Fruit fly (Drosophila melanogaster) whole organism, embryonic: Measurements from ENCODE around the gene CG16798.

Experiments used
- Antp ChIP-seq: fragments of 200-800 bp; sonication (Bioruptor generic); optimal IDR thresholded peaks from 3 replicates; lab custom pipeline; 2016; ENCODE audit warnings: missing biosample characterization, missing genetic modification characterization
- Blimp-1 ChIP-seq: fragments of 200-800 bp; sonication (Bioruptor generic); optimal IDR thresholded peaks from 3 replicates; lab custom pipeline; 2018; ENCODE audit warnings: missing biosample characterization, missing genetic modification characterization, mild to moderate bottlenecking, moderate library complexity, missing genetic modification reagents
- CG10209 ChIP-seq: fragments of 200-800 bp; sonication (Bioruptor generic); optimal IDR thresholded peaks from 3 replicates; lab custom pipeline; 2017; ENCODE audit warnings: missing biosample characterization, mild to moderate bottlenecking, missing genetic modification characterization, missing genetic modification reagents
- CG10654 ChIP-seq: fragments of 200-800 bp; sonication (Bioruptor generic); optimal IDR thresholded peaks from 2 replicates; lab custom pipeline; 2016; ENCODE audit warnings: missing biosample characterization, missing genetic modification characterization
- CG15011 ChIP-seq: fragments of 200-800 bp; sonication (Bioruptor generic); optimal IDR thresholded peaks from 3 replicates; lab custom pipeline; 2018; ENCODE audit warnings: missing biosample characterization, mild to moderate bottlenecking, missing genetic modification characterization
- CG15073 ChIP-seq: fragments of 200-800 bp; sonication (Bioruptor generic); optimal IDR thresholded peaks from 2 replicates; lab custom pipeline; 2016; ENCODE audit warnings: missing biosample characterization, missing genetic modification characterization
- CG2116 ChIP-seq: fragments of 200-800 bp; sonication (Bioruptor generic); optimal IDR thresholded peaks from 3 replicates; lab custom pipeline; 2018; ENCODE audit warnings: missing biosample characterization, mild to moderate bottlenecking, missing genetic modification characterization
- CG2202 ChIP-seq: fragments of 200-800 bp; sonication (Bioruptor generic); optimal IDR thresholded peaks from 2 replicates; lab custom pipeline; 2018; ENCODE audit warnings: missing biosample characterization, mild to moderate bottlenecking, missing genetic modification characterization
- CG34422 ChIP-seq: fragments of 200-800 bp; sonication (Bioruptor generic); IDR thresholded peaks from 3 replicates; pipeline ENCODE4 v1.3.6; 2022; ENCODE audit warnings: missing biosample characterization, missing genetic modification characterization
- CG4360 ChIP-seq: fragments of 200-800 bp; sonication (Bioruptor generic); IDR thresholded peaks from 2 replicates; pipeline ENCODE4 v1.3.6; 2022; ENCODE audit warnings: missing biosample characterization, missing genetic modification characterization
- CG8089 ChIP-seq: fragments of 200-800 bp; sonication (Bioruptor generic); optimal IDR thresholded peaks from 3 replicates; lab custom pipeline; 2016; ENCODE audit warnings: missing biosample characterization, missing genetic modification characterization
- CG8388 ChIP-seq: fragments of 200-800 bp; sonication (Bioruptor generic); optimal IDR thresholded peaks from 2 replicates; lab custom pipeline; 2019; ENCODE audit warnings: missing biosample characterization, mild to moderate bottlenecking, missing genetic modification characterization, moderate library complexity
- Dip2 ChIP-seq: fragments of 200-800 bp; sonication (Bioruptor generic); IDR thresholded peaks from 2 replicates; pipeline ENCODE4 v1.3.6; 2022; ENCODE audit warnings: missing biosample characterization, missing genetic modification characterization
- Gsc ChIP-seq: fragments of 200-800 bp; sonication (Bioruptor generic); IDR thresholded peaks from 2 replicates; pipeline ENCODE4 v1.3.6; 2022; ENCODE audit warnings: missing biosample characterization, missing genetic modification characterization
- Scr ChIP-seq: fragments of 200-800 bp; sonication (Bioruptor generic); IDR thresholded peaks from 2 replicates; pipeline ENCODE4 v1.3.6; 2022; ENCODE audit warnings: missing biosample characterization, missing genetic modification characterization; ENCODE audit not compliant: partially characterized antibody
- Sry-β ChIP-seq: fragments of 200-800 bp; sonication (Bioruptor generic); optimal IDR thresholded peaks from 2 replicates; lab custom pipeline; 2018; ENCODE audit warnings: missing biosample characterization, mild to moderate bottlenecking, missing genetic modification characterization, moderate library complexity
- Sry-δ ChIP-seq: fragments of 200-800 bp; sonication (Bioruptor generic); optimal IDR thresholded peaks from 2 replicates; lab custom pipeline; 2016; ENCODE audit warnings: missing biosample characterization, missing genetic modification characterization
- Stat92E ChIP-seq, 3 experiments: fragments of >200 bp in 2 of 3; fragments of 200-800 bp in 1 of 3; sonication (Bioruptor generic) in 1 of 3; optimal IDR thresholded peaks; 2 replicates each; lab custom pipeline; 2017 to 2019; ENCODE audit warnings: missing biosample characterization in 3 of 3, missing genetic modification characterization in 3 of 3, mild to moderate bottlenecking in 1 of 3, moderate library complexity in 1 of 3
- Trl ChIP-seq, 3 experiments: fragments of >200 bp in 2 of 3; fragments of 200-800 bp in 1 of 3; sonication (Bioruptor generic) in 1 of 3; optimal IDR thresholded peaks; 2 replicates in 1 of 3; 3 replicates in 2 of 3; lab custom pipeline; 2016 to 2017; ENCODE audit warnings: missing biosample characterization in 1 of 3, missing genetic modification characterization in 1 of 3
- Usf ChIP-seq: fragments of 200-800 bp; sonication (Bioruptor generic); optimal IDR thresholded peaks from 2 replicates; lab custom pipeline; 2017; ENCODE audit warnings: missing genotype, missing biosample characterization, missing genetic modification characterization
- Vsx1 ChIP-seq: fragments of 200-800 bp; sonication (Bioruptor generic); optimal IDR thresholded peaks from 2 replicates; lab custom pipeline; 2017; ENCODE audit warnings: missing biosample characterization, mild to moderate bottlenecking, missing genetic modification characterization, missing genetic modification reagents
- YL-1 ChIP-seq: fragments of 200-800 bp; sonication (Bioruptor generic); optimal IDR thresholded peaks from 3 replicates; lab custom pipeline; 2017; ENCODE audit warnings: missing biosample characterization, mild to moderate bottlenecking, missing genetic modification characterization
- amos ChIP-seq: fragments of 200-800 bp; sonication (Bioruptor generic); IDR thresholded peaks from 2 replicates; pipeline ENCODE4 v1.3.6; 2022; ENCODE audit warnings: missing biosample characterization, missing genetic modification characterization; ENCODE audit not compliant: partially characterized antibody
- br ChIP-seq: fragments of >200 bp; optimal IDR thresholded peaks from 2 replicates; lab custom pipeline; 2017
- croc ChIP-seq: fragments of 200-800 bp; sonication (Bioruptor generic); conservative IDR thresholded peaks from 3 replicates; pipeline ENCODE4 v1.3.6; 2022; ENCODE audit warnings: missing biosample characterization, missing genetic modification characterization
- dan ChIP-seq: fragments of 200-800 bp; sonication (Bioruptor generic); IDR thresholded peaks from 2 replicates; pipeline ENCODE4 v1.3.6; 2022; ENCODE audit warnings: missing biosample characterization, missing genetic modification characterization
- danr ChIP-seq: fragments of 200-800 bp; sonication (Bioruptor generic); IDR thresholded peaks from 2 replicates; pipeline ENCODE4 v1.3.6; 2022; ENCODE audit warnings: missing biosample characterization, missing genetic modification characterization
- dpn ChIP-seq, 2 experiments: fragments of 200-800 bp; sonication (Bioruptor generic); optimal IDR thresholded peaks; 3 replicates each; lab custom pipeline; 2016; ENCODE audit warnings: missing biosample characterization in 2 of 2, missing genetic modification characterization in 2 of 2
- dysf ChIP-seq: fragments of 200-800 bp; sonication (Bioruptor generic); IDR thresholded peaks from 3 replicates; pipeline ENCODE4 v1.3.6; 2022; ENCODE audit warnings: missing biosample characterization, missing genetic modification characterization
- en ChIP-seq: fragments of 200-800 bp; sonication (Bioruptor generic); optimal IDR thresholded peaks from 2 replicates; lab custom pipeline; 2016; ENCODE audit warnings: missing biosample characterization, missing genetic modification characterization
- ewg ChIP-seq: fragments of 200-800 bp; sonication (Bioruptor generic); optimal IDR thresholded peaks from 3 replicates; lab custom pipeline; 2017; ENCODE audit warnings: mild to moderate bottlenecking, missing biosample characterization, missing genetic modification reagents, missing genetic modification characterization
- eyg ChIP-seq: fragments of 200-800 bp; sonication (Bioruptor generic); optimal IDR thresholded peaks from 3 replicates; lab custom pipeline; 2016; ENCODE audit warnings: missing biosample characterization, missing genetic modification characterization
- ftz-f1 ChIP-seq: fragments of 200-800 bp; sonication (Bioruptor generic); optimal IDR thresholded peaks from 2 replicates; lab custom pipeline; 2016; ENCODE audit warnings: missing biosample characterization, missing genetic modification characterization
- grn ChIP-seq: fragments of 200-800 bp; sonication (Bioruptor generic); optimal IDR thresholded peaks from 3 replicates; lab custom pipeline; 2017; ENCODE audit warnings: missing biosample characterization, missing genetic modification characterization
- hkb ChIP-seq, 2 experiments: fragments of 200-800 bp in 1 of 2; fragments of >200 bp in 1 of 2; sonication (Bioruptor generic) in 1 of 2; IDR thresholded peaks in 1 of 2; optimal IDR thresholded peaks in 1 of 2; 2 replicates each; pipeline versions ENCODE4 v1.3.6 to Lab custom; 2017 to 2022; ENCODE audit warnings: missing biosample characterization in 1 of 2, missing genetic modification characterization in 1 of 2
- jumu ChIP-seq: fragments of 200-800 bp; sonication (Bioruptor generic); optimal IDR thresholded peaks from 3 replicates; lab custom pipeline; 2016; ENCODE audit warnings: missing biosample characterization, missing genetic modification characterization
- lov ChIP-seq, 2 experiments: fragments of 200-800 bp in 1 of 2; fragments of >200 bp in 1 of 2; sonication (Bioruptor generic) in 1 of 2; IDR thresholded peaks in 1 of 2; optimal IDR thresholded peaks in 1 of 2; 2 replicates in 1 of 2; 3 replicates in 1 of 2; pipeline versions ENCODE4 v1.3.6 to Lab custom; 2017 to 2022; ENCODE audit warnings: missing biosample characterization in 1 of 2, missing genetic modification characterization in 1 of 2
- mam ChIP-seq: fragments of 200-800 bp; sonication (Bioruptor generic); optimal IDR thresholded peaks from 3 replicates; lab custom pipeline; 2016; ENCODE audit warnings: missing biosample characterization, missing genetic modification characterization
- mld ChIP-seq: fragments of 200-800 bp; sonication (Bioruptor generic); IDR thresholded peaks from 3 replicates; pipeline ENCODE4 v1.3.6; 2022; ENCODE audit warnings: missing biosample characterization, missing genetic modification characterization; ENCODE audit not compliant: partially characterized antibody
- pita ChIP-seq: fragments of 200-800 bp; sonication (Bioruptor generic); optimal IDR thresholded peaks from 2 replicates; lab custom pipeline; 2017; ENCODE audit warnings: missing biosample characterization, mild to moderate bottlenecking, missing genetic modification characterization
- prd ChIP-seq, 3 experiments: fragments of >200 bp in 2 of 3; fragments of 200-800 bp in 1 of 3; sonication (Bioruptor generic) in 1 of 3; optimal IDR thresholded peaks in 2 of 3; IDR thresholded peaks in 1 of 3; 2 replicates in 2 of 3; 3 replicates in 1 of 3; pipeline versions ENCODE4 v1.3.6 to Lab custom; 2017 to 2022; ENCODE audit warnings: missing biosample characterization in 1 of 3, missing genetic modification characterization in 1 of 3
- ranshi ChIP-seq: fragments of 200-800 bp; sonication (Bioruptor generic); IDR thresholded peaks from 2 replicates; pipeline ENCODE4 v1.3.6; 2022; ENCODE audit warnings: missing biosample characterization, missing genetic modification characterization
- sna ChIP-seq: fragments of 200-800 bp; sonication (Bioruptor generic); IDR thresholded peaks from 2 replicates; pipeline ENCODE4 v1.3.6; 2022; ENCODE audit warnings: missing biosample characterization, missing genetic modification characterization; ENCODE audit not compliant: partially characterized antibody
- sqz ChIP-seq: fragments of 200-800 bp; sonication (Bioruptor generic); optimal IDR thresholded peaks from 3 replicates; lab custom pipeline; 2018; ENCODE audit warnings: missing biosample characterization, mild to moderate bottlenecking, missing genetic modification characterization
- sug ChIP-seq: fragments of 200-800 bp; optimal IDR thresholded peaks from 2 replicates; lab custom pipeline; 2019; ENCODE audit warnings: missing biosample characterization, mild to moderate bottlenecking, missing genetic modification characterization, moderate library complexity
- z ChIP-seq: fragments of 200-800 bp; sonication (Bioruptor generic); IDR thresholded peaks from 3 replicates; pipeline ENCODE4 v1.3.6; 2022; ENCODE audit warnings: missing biosample characterization, missing genetic modification characterization
- zen2 ChIP-seq: fragments of 200-800 bp; sonication (Bioruptor generic); IDR thresholded peaks from 3 replicates; pipeline ENCODE4 v1.3.6; 2022; ENCODE audit warnings: missing biosample characterization, missing genetic modification characterization; ENCODE audit not compliant: partially characterized antibody

CG16798 gene

dm6 chr2L:20341211-20341998 lies 40.8 kb downstream of the CG16798 start (continued):
- no peak for TF ChIP-seq lov (optimal IDR thresholded peaks at IDR 0.05; lab: Kevin White, UChicago)
- TF ChIP-seq lov (GFP tag; IDR thresholded peaks at IDR 0.05; lab: Robert Waterston, UW) = no peak
- TF ChIP-seq Trl (optimal IDR thresholded peaks at IDR 0.05; lab: Kevin White, UChicago) = no peak
- TF ChIP-seq Trl (GFP tag; optimal IDR thresholded peaks at IDR 0.05; lab: Kevin White, UChicago) = no peak
- no peak for TF ChIP-seq CG2202
- no peak for TF ChIP-seq Dip2 (GFP tag; lab: Robert Waterston, UW)
- TF ChIP-seq YL-1 (GFP tag; lab: Kevin White, UChicago) = no peak
- TF ChIP-seq zen2 (GFP tag; lab: Robert Waterston, UW) = no peak
- no peak for TF ChIP-seq croc (GFP tag; lab: Robert Waterston, UW)
- TF ChIP-seq CG8388 (GFP tag; lab: Kevin White, UChicago) = no peak
- TF ChIP-seq en = no peak
- TF ChIP-seq Antp (GFP tag; lab: Kevin White, UChicago) = no peak
- TF ChIP-seq sna (GFP tag; lab: Robert Waterston, UW) = no peak
- no peak for TF ChIP-seq sqz (GFP tag; lab: Kevin White, UChicago)
- peak; percentile 11 for TF ChIP-seq Vsx1 (GFP tag; lab: Kevin White, UChicago)
- no peak for TF ChIP-seq ftz-f1 (GFP tag; lab: Kevin White, UChicago)
- TF ChIP-seq amos (GFP tag; lab: Robert Waterston, UW) = 0 out of 2 replicates have a peak, but pooled peaks have one; percentile 10
- TF ChIP-seq br = no peak
- TF ChIP-seq Scr (GFP tag; lab: Robert Waterston, UW) = no peak
- TF ChIP-seq CG10654 (GFP tag; lab: Kevin White, UChicago) = no peak
- TF ChIP-seq CG15011 (GFP tag; lab: Kevin White, UChicago) = no peak
- TF ChIP-seq CG2116 = no peak
- no peak for TF ChIP-seq CG34422 (GFP tag; lab: Robert Waterston, UW)
- no peak for TF ChIP-seq dan
- no peak for TF ChIP-seq pita
- peak; percentile 66 for TF ChIP-seq Blimp-1
- no peak for TF ChIP-seq CG15073 (GFP tag; lab: Kevin White, UChicago)
- TF ChIP-seq dpn (GFP tag; optimal IDR thresholded peaks at IDR 0.05; lab: Kevin White, UChicago) = no peak
- TF ChIP-seq Sry-β (GFP tag; lab: Kevin White, UChicago) = no peak
- TF ChIP-seq ewg (GFP tag; lab: Kevin White, UChicago) = peak; percentile 88
- TF ChIP-seq Stat92E (GFP tag; optimal IDR thresholded peaks at IDR 0.05; lab: Kevin White, UChicago) = no peak
- TF ChIP-seq jumu = no peak
- no peak for TF ChIP-seq Usf (GFP tag; lab: Kevin White, UChicago)
- TF ChIP-seq grn = peak; percentile 81
- no peak for TF ChIP-seq Gsc (GFP tag; lab: Robert Waterston, UW)
- TF ChIP-seq danr (GFP tag; lab: Robert Waterston, UW) = no peak
- no peak for TF ChIP-seq CG10209
- TF ChIP-seq mam = no peak
- no peak for TF ChIP-seq z (GFP tag; lab: Robert Waterston, UW)
- no peak for TF ChIP-seq ranshi (GFP tag; lab: Robert Waterston, UW)
- TF ChIP-seq mld (GFP tag; lab: Robert Waterston, UW) = no peak
- no peak for TF ChIP-seq sug (tag; lab: Kevin White, UChicago)
- peak; percentile 66 for TF ChIP-seq CG4360 (GFP tag; lab: Robert Waterston, UW)
- no peak for TF ChIP-seq CG8089 (GFP tag; lab: Kevin White, UChicago)
- no peak for TF ChIP-seq prd (optimal IDR thresholded peaks at IDR 0.05; lab: Kevin White, UChicago)
- TF ChIP-seq prd (GFP tag; IDR thresholded peaks at IDR 0.05; lab: Robert Waterston, UW) = no peak
- no peak for TF ChIP-seq hkb (optimal IDR thresholded peaks at IDR 0.05; lab: Kevin White, UChicago)
- 0 out of 2 replicates have a peak, but pooled peaks have one; percentile 7 for TF ChIP-seq hkb (GFP tag; IDR thresholded peaks at IDR 0.05; lab: Robert Waterston, UW)
- TF ChIP-seq eyg (GFP tag; lab: Kevin White, UChicago) = no peak
- TF ChIP-seq dysf = no peak
- TF ChIP-seq Sry-δ (GFP tag; lab: Kevin White, UChicago) = no peak
